Fruit fly (Drosophila melanogaster) whole organism, pupa: ENCODE data around the gene CG44428.

ENCODE experiments used
- CG10348 ChIP-seq: fragments of 200-800 bp; sonication (Bioruptor generic); IDR thresholded peaks from 2 replicates; pipeline ENCODE4 v1.3.6; 2022; ENCODE audit warnings: missing biosample characterization, missing genetic modification characterization
- CG12605 ChIP-seq: fragments of 200-800 bp; sonication (Bioruptor generic); IDR thresholded peaks from 2 replicates; pipeline ENCODE4 v1.3.6; 2022; ENCODE audit warnings: missing biosample characterization, missing genetic modification characterization
- CG13204 ChIP-seq: fragments of 200-800 bp; sonication (Bioruptor generic); optimal IDR thresholded peaks from 2 replicates; lab custom pipeline; 2018; ENCODE audit warnings: missing biosample characterization, mild to moderate bottlenecking, missing genetic modification characterization, moderate library complexity
- CG14655 ChIP-seq: fragments of 200-800 bp; sonication (Bioruptor generic); optimal IDR thresholded peaks from 3 replicates; lab custom pipeline; 2017; ENCODE audit warnings: mild to moderate bottlenecking, missing biosample characterization, missing genetic modification reagents, missing genetic modification characterization
- CG15710 ChIP-seq: fragments of 200-800 bp; sonication (Bioruptor generic); optimal IDR thresholded peaks from 2 replicates; lab custom pipeline; 2018; ENCODE audit warnings: missing biosample characterization, mild to moderate bottlenecking, missing genetic modification characterization, moderate library complexity
- CG17806 ChIP-seq: fragments of 200-800 bp; sonication (Bioruptor generic); optimal IDR thresholded peaks from 2 replicates; lab custom pipeline; 2018; ENCODE audit warnings: missing biosample characterization, mild to moderate bottlenecking, missing genetic modification characterization, moderate library complexity
- CG32121 ChIP-seq: fragments of 200-800 bp; sonication (Bioruptor generic); IDR thresholded peaks from 2 replicates; pipeline ENCODE4 v1.3.6; 2022; ENCODE audit warnings: missing biosample characterization, missing genetic modification characterization
- CG34367 ChIP-seq: fragments of 200-800 bp; sonication (Bioruptor generic); optimal IDR thresholded peaks from 2 replicates; lab custom pipeline; 2018; ENCODE audit warnings: missing biosample characterization, mild to moderate bottlenecking, missing genetic modification characterization
- CG8159 ChIP-seq: fragments of 200-800 bp; sonication (Bioruptor generic); optimal IDR thresholded peaks from 3 replicates; lab custom pipeline; 2018; ENCODE audit warnings: missing biosample characterization, mild to moderate bottlenecking, missing genetic modification characterization, moderate library complexity
- CG8301 ChIP-seq: fragments of 200-800 bp; sonication (Bioruptor generic); optimal IDR thresholded peaks from 2 replicates; lab custom pipeline; 2018; ENCODE audit warnings: missing biosample characterization, mild to moderate bottlenecking, missing genetic modification characterization
- CG9948 ChIP-seq: fragments of 200-800 bp; sonication (Bioruptor generic); optimal IDR thresholded peaks from 2 replicates; lab custom pipeline; 2018; ENCODE audit warnings: missing biosample characterization, mild to moderate bottlenecking, missing genetic modification characterization, moderate library complexity
- D1 ChIP-seq: fragments of 200-800 bp; sonication (Bioruptor generic); optimal IDR thresholded peaks from 2 replicates; lab custom pipeline; 2018; ENCODE audit warnings: missing biosample characterization, mild to moderate bottlenecking, missing genetic modification characterization, moderate library complexity
- EcR ChIP-seq: fragments of 200-800 bp; sonication (Bioruptor generic); optimal IDR thresholded peaks from 3 replicates; lab custom pipeline; 2019; ENCODE audit warnings: missing biosample characterization, missing genetic modification characterization, mild to moderate bottlenecking, moderate library complexity, missing genetic modification reagents
- Ets98B ChIP-seq: fragments of 200-800 bp; sonication (Bioruptor generic); IDR thresholded peaks from 2 replicates; pipeline ENCODE4 v1.3.6; 2022; ENCODE audit warnings: missing biosample characterization, missing genetic modification characterization
- Pif1A ChIP-seq: fragments of 200-800 bp; sonication (Bioruptor generic); optimal IDR thresholded peaks from 3 replicates; lab custom pipeline; 2016; ENCODE audit warnings: missing biosample characterization, missing genetic modification characterization
- Pif1B ChIP-seq: fragments of 200-800 bp; sonication (Bioruptor generic); optimal IDR thresholded peaks from 3 replicates; lab custom pipeline; 2016; ENCODE audit warnings: missing biosample characterization, missing genetic modification characterization
- Snoo ChIP-seq: fragments of 200-800 bp; sonication (Bioruptor generic); optimal IDR thresholded peaks from 3 replicates; lab custom pipeline; 2017; ENCODE audit warnings: missing biosample characterization, mild to moderate bottlenecking, missing genetic modification characterization, inconsistent platforms
- rn ChIP-seq: fragments of 200-800 bp; sonication (Bioruptor generic); IDR thresholded peaks from 2 replicates; pipeline ENCODE4 v1.3.6; 2022; ENCODE audit warnings: missing biosample characterization, missing genetic modification characterization

The CG44428 gene

DNA sequence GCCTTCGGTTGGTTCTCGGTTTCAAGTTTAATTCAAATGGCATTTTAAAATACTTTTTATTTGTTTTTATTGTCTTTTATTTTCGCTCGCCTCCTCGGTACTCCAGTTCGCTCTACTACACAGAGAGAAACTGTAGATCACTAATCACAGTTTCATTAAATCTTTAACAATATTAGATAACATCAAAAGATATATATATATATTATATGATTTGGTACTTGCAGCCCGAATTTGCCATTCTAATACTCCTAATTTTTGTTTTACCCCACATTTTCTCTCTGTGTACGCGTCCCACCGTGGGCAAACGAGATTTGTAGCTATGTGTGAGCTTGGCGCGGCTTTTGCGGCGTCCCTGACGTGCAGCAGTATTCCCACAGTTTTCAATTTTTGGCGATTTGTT lies 376 bp downstream of the CG44428 start:
- TF ChIP-seq Snoo (tag; lab: Kevin White, UChicago), result peak; percentile 29
- peak; percentile 0 for TF ChIP-seq CG14655 (GFP tag; lab: Kevin White, UChicago)
- TF ChIP-seq CG15710 (tag; lab: Kevin White, UChicago), result no peak
- 0 out of 2 replicates have a peak, but pooled peaks have one; percentile 8 for TF ChIP-seq Ets98B (GFP tag; lab: Robert Waterston, UW)
- no peak for TF ChIP-seq rn
- TF ChIP-seq, all 21 proteins: peak for 3

DNA sequence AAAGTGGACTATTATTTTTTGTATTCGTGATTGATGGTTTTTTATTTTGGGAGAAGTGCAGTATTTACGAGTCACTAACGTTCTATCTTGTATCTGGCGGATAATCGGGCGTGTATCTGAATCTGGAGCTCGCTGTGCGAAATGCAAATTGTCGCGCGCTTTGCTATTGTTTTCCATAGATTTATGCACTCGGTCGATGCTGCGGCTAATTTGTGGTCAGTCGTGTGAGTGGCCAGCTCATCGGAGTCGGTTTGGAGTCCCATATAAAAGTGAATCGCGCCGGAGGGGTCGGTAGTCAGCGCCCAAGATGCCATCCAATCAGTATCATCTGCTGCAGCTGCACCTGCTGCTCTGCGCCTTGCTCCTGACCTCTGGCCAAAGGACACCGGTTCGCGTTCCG lies 2.3 kb downstream of the CG44428 start, which contains the start of gene CG15754:
TSS of gene CG15754 (plus strand) at position 301 of the 400 bp plus-strand sequence.
- no peak for TF ChIP-seq CG34367
- no peak for TF ChIP-seq Pif1A (GFP tag; lab: Kevin White, UChicago)
- TF ChIP-seq CG17806 (tag; lab: Kevin White, UChicago), result no peak
- no peak for TF ChIP-seq D1
- TF ChIP-seq CG32121, result no peak
- TF ChIP-seq CG9948 (tag; lab: Kevin White, UChicago), result no peak
- TF ChIP-seq CG10348 (GFP tag; lab: Robert Waterston, UW), result no peak
- TF ChIP-seq Snoo (tag; lab: Kevin White, UChicago), result no peak
- TF ChIP-seq rn, result no peak
- TF ChIP-seq Pif1B, result no peak
- TF ChIP-seq CG13204, result no peak
- TF ChIP-seq Ets98B (GFP tag; lab: Robert Waterston, UW), result no peak
- TF ChIP-seq CG8301 (tag; lab: Kevin White, UChicago), result no peak
- TF ChIP-seq CG8159, result no peak
- no peak for TF ChIP-seq CG12605 (GFP tag; lab: Robert Waterston, UW)
- TF ChIP-seq EcR (GFP tag; lab: Kevin White, UChicago), result no peak
